Worm (Caenorhabditis elegans) whole organism, midembryonic: ENCODE results near the gene Y43C5A.7.

Experiments
- T22C8.4 ChIP-seq: fragments of 200-800 bp; sonication (Bioruptor generic); IDR thresholded peaks from 2 replicates; pipeline ENCODE4 v1.3.6; 2022; ENCODE audit warnings: missing genetic modification characterization, missing compliant biosample characterization
- cog-1 ChIP-seq: sonication (generic microtip); optimal IDR thresholded peaks from 2 replicates; lab custom pipeline; 2016; ENCODE audit warnings: missing genetic modification characterization, missing compliant biosample characterization
- flt-1 ChIP-seq: fragments of 200-800 bp; sonication (Bioruptor generic); IDR thresholded peaks from 2 replicates; pipeline ENCODE4 v1.3.6; 2022; ENCODE audit warnings: missing genetic modification characterization, missing compliant biosample characterization
- klf-2 ChIP-seq: fragments of 200-800 bp; sonication (Bioruptor generic); conservative IDR thresholded peaks from 2 replicates; pipeline ENCODE4 v1.3.6; 2022; ENCODE audit warnings: missing genetic modification reagents, missing genetic modification characterization, missing compliant biosample characterization
- med-1 ChIP-seq: sonication (generic microtip); optimal IDR thresholded peaks from 2 replicates; lab custom pipeline; 2017; ENCODE audit warnings: missing genetic modification characterization, mild to moderate bottlenecking, missing compliant biosample characterization, antibody characterized with exemption, missing genetic modification reagents; ENCODE audit not compliant: insufficient read depth
- ref-1 ChIP-seq: fragments of 200-800 bp; sonication (Bioruptor generic); conservative IDR thresholded peaks from 2 replicates; pipeline ENCODE4 v1.3.6; 2022; ENCODE audit warnings: missing genetic modification reagents, missing genetic modification characterization, missing compliant biosample characterization
- tab-1 ChIP-seq: fragments of 200-800 bp; sonication (Bioruptor generic); IDR thresholded peaks from 2 replicates; pipeline ENCODE4 v1.3.6; 2022; ENCODE audit warnings: missing genetic modification characterization, missing compliant biosample characterization
- ztf-23 ChIP-seq: fragments of 200-800 bp; sonication (Bioruptor generic); IDR thresholded peaks from 2 replicates; pipeline ENCODE4 v1.3.6; 2022; ENCODE audit warnings: missing genetic modification reagents, missing genetic modification characterization, missing compliant biosample characterization
- ztf-29 ChIP-seq: fragments of 200-800 bp; sonication (Bioruptor generic); IDR thresholded peaks from 2 replicates; pipeline ENCODE4 v1.3.6; 2022; ENCODE audit warnings: missing genetic modification reagents, missing genetic modification characterization, missing compliant biosample characterization

The Y43C5A.7 gene

DNA sequence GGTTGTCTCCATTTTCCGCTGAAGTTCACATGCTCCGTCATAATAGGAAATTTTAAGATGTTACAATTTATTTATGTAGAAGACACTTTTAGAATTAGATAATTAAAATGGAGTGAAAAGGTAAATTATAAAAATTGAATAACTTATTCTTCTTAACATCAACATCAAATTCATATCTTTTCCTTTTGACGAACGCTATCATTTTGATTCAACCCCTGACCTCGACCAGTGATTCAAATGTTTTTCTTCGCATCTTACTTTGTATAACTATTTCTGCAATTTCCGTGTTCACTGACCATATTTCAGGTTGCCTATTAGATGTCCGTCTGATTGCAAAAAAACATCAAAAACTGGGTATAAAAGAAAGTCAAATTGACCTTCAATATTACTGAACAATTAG, at the start of gene Y43C5A.7:
Y43C5A.7 (plus strand) TSS at position 301 of the 400 bp plus-strand sequence.
- no peak for TF ChIP-seq ztf-29 (GFP tag; lab: Robert Waterston, UW)
- TF ChIP-seq klf-2 (GFP tag; lab: Robert Waterston, UW) = no peak
- no peak for TF ChIP-seq tab-1 (GFP tag; lab: Robert Waterston, UW)
- TF ChIP-seq T22C8.4 = no peak
- no peak for TF ChIP-seq cog-1 (tag; lab: Kevin White, UChicago)
- no peak for TF ChIP-seq flt-1 (GFP tag; lab: Robert Waterston, UW)
- TF ChIP-seq ztf-23 (GFP tag; lab: Robert Waterston, UW) = no peak
- no peak for TF ChIP-seq med-1
- no peak for TF ChIP-seq ref-1 (GFP tag; lab: Robert Waterston, UW)

DNA sequence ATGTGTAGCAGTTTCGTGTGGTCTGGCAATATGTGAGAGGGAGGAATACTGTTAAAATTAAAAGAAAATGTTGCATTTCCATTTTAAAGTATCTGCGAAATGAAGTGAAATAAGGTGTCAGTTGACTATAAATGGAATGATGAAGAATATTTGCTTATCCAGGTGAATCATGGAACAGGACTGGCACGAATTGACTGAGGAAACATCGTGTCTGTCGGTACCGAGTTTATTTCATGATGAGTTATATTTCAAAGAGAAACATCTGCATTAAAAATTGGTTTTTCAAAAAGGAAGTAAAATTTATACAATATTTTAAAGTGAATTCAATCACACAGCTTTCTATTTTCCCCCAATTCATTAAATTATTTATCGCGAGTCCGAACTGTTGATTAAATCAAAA, 49.5 kb upstream of the Y43C5A.7 start, which contains the start of gene F01G10.6:
F01G10.6 (minus strand) TSS at position 101 of the 400 bp plus-strand sequence.
- no peak for TF ChIP-seq ztf-29 (GFP tag; lab: Robert Waterston, UW)
- no peak for TF ChIP-seq tab-1 (GFP tag; lab: Robert Waterston, UW)
- no peak for TF ChIP-seq ref-1 (GFP tag; lab: Robert Waterston, UW)
- no peak for TF ChIP-seq T22C8.4
- no peak for TF ChIP-seq cog-1 (tag; lab: Kevin White, UChicago)
- no peak for TF ChIP-seq ztf-23 (GFP tag; lab: Robert Waterston, UW)
- no peak for TF ChIP-seq klf-2 (GFP tag; lab: Robert Waterston, UW)

DNA sequence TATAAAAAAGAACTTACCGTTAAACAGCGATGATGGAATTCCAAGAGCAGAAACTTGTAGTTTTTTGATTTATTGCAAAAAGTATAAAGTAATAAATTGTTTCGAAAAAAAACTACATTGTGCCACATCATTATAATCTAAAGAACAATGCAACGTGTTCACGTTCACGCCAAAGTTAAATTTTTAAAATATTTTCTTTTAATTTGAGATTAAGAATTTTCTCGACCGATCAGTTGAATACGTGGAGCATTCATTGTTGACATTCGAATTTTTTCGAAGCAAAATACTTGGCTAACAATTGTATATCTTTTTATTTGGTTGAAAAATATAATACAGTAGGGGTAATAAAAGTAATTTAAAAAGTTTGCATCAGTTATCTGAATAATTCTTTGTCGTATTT, 46.1 kb upstream of the Y43C5A.7 start, which contains the start of gene F01G10.5:
F01G10.5 (minus strand) TSS at position 101 of the 400 bp plus-strand sequence.
- TF ChIP-seq tab-1 (GFP tag; lab: Robert Waterston, UW) (no peak), ztf-23 (GFP tag; lab: Robert Waterston, UW) (no peak), ref-1 (GFP tag; lab: Robert Waterston, UW) (no peak), flt-1 (GFP tag; lab: Robert Waterston, UW) (no peak), med-1 (no peak), ztf-29 (GFP tag; lab: Robert Waterston, UW) (no peak), T22C8.4 (no peak), cog-1 (tag; lab: Kevin White, UChicago) (no peak), klf-2 (GFP tag; lab: Robert Waterston, UW) (no peak)

DNA sequence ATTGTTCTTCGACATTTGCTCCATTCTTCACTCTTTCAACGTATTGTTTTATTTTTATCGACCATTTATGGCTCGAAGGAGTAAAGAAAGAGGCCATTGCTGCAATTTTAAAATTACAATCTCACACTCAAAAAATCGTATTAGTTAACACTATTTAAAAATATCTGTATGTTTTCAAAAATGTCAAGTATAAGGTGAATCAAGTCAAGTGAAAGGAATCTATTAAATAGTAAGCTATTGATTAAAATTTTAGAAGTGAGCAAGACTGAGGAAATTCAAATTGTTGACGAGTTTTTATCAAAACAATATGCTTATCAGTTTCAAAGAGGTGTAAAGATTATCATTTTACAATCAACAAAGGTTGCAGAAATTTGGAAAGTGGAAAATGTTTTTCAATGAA, 44.6 kb upstream of the Y43C5A.7 start, which contains the start of gene F01G10.4:
F01G10.4 (minus strand) TSS at position 101 of the 400 bp plus-strand sequence.
- TF ChIP-seq med-1 (no peak), cog-1 (tag; lab: Kevin White, UChicago) (no peak), klf-2 (GFP tag; lab: Robert Waterston, UW) (no peak), T22C8.4 (no peak), flt-1 (GFP tag; lab: Robert Waterston, UW) (no peak), ztf-23 (GFP tag; lab: Robert Waterston, UW) (no peak), tab-1 (GFP tag; lab: Robert Waterston, UW) (no peak), ref-1 (GFP tag; lab: Robert Waterston, UW) (no peak), ztf-29 (GFP tag; lab: Robert Waterston, UW) (no peak)

DNA sequence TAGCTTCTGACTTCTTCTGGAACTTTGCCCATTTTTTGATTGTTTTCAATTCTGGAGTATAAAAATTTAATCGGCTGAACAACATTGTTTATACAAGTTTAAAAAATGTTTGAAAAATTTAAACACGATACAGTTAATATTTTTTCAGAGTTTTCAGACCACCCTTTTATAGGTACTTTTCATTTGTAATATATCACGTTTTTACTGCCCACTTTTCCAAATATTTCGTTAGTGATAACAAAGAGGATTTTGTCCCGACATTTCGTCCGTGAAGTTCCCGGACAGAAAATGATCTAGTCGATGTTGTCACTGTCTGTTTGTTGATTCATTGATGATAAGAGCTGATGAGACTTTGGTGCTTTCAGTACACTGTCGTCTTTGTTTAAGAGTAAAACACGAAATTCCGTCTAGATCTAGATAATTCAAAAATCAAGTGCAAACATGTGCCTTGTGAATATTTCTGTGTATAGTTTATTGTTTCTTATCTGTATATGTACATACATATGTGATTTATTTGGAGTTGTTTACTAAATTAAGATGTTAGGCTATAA, 41.7 kb upstream of the Y43C5A.7 start, which contains the start of gene ech-9:
ech-9 (minus strand) TSS at position 51 of the 551 bp plus-strand sequence.
- TF ChIP-seq med-1 (no peak), ztf-23 (GFP tag; lab: Robert Waterston, UW) (no peak), klf-2 (GFP tag; lab: Robert Waterston, UW) (no peak), flt-1 (GFP tag; lab: Robert Waterston, UW) (no peak), ztf-29 (GFP tag; lab: Robert Waterston, UW) (no peak), T22C8.4 (no peak), ref-1 (GFP tag; lab: Robert Waterston, UW) (no peak), tab-1 (GFP tag; lab: Robert Waterston, UW) (no peak), cog-1 (tag; lab: Kevin White, UChicago) (no peak)

DNA sequence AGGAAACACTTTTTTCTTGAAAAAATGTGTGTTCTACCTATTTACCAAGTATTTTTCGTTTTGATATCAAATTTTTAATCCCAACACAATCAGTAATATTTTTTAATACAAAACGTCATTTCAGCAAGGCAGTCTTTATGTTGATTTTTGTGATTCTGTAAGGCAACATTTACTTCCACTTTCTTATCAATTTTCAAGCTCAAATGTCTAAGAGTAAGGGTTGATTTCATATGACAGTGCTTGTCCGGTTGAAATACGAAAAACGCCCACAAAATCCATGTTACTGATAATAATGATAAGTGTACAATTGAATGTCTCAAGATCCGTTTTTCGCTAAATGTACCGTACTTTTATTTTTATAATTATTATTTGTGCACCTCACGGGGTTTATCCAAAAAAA, 41.0 kb upstream of the Y43C5A.7 start:
- TF ChIP-seq ztf-23 (GFP tag; lab: Robert Waterston, UW) (no peak), T22C8.4 (no peak), ref-1 (GFP tag; lab: Robert Waterston, UW) (no peak), ztf-29 (GFP tag; lab: Robert Waterston, UW) (no peak), med-1 (no peak), cog-1 (tag; lab: Kevin White, UChicago) (no peak), tab-1 (GFP tag; lab: Robert Waterston, UW) (no peak), flt-1 (GFP tag; lab: Robert Waterston, UW) (no peak), klf-2 (GFP tag; lab: Robert Waterston, UW) (no peak)

DNA sequence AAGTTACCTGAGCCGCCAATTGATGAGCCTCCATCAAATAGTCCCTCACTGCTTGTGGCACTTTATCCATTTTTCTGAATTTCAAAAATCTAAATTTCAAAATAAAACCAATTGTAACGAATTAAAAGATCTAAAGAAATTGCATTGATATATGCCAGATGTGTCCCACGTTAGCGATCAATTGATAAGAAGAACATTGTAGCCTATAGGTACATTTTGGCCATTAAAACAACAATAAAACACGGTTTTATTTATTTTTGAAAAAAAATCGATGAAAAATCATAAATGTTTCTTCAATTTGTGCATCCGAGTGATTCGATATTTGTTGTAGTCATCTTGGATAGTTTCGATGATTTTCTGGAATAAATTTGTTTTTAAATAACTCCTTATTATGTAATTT, 38.0 kb upstream of the Y43C5A.7 start, which contains the start of gene ech-8:
ech-8 (minus strand) TSS at position 132 of the 400 bp plus-strand sequence.
- TF ChIP-seq tab-1 (GFP tag; lab: Robert Waterston, UW) (no peak), flt-1 (GFP tag; lab: Robert Waterston, UW) (no peak), ref-1 (GFP tag; lab: Robert Waterston, UW) (no peak), cog-1 (tag; lab: Kevin White, UChicago) (no peak), ztf-29 (GFP tag; lab: Robert Waterston, UW) (no peak), ztf-23 (GFP tag; lab: Robert Waterston, UW) (no peak), med-1 (no peak), klf-2 (GFP tag; lab: Robert Waterston, UW) (no peak), T22C8.4 (no peak)

DNA sequence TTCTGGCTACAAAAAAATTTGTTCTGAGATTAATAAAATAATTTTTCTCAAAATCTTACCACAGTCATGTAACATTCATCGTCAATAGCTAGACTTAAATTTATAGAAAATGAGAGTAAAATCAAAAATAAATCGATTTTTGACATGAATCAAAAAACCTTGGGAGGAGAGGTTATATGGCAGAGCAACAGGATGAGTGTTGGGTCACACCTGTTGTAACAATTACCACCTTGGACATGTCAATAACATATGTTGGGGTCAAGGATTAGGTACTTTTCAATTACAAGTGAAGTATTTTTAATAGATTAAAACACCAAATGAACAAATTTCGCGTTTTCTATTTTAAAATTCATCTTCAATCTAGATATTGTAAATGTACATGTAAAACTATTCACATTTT, 35.4 kb upstream of the Y43C5A.7 start, which contains the start of gene lipl-7:
lipl-7 (minus strand) TSS at position 165 of the 400 bp plus-strand sequence.
- no peak for TF ChIP-seq cog-1 (tag; lab: Kevin White, UChicago)
- no peak for TF ChIP-seq flt-1 (GFP tag; lab: Robert Waterston, UW)
- TF ChIP-seq ztf-29 (GFP tag; lab: Robert Waterston, UW) = no peak
- TF ChIP-seq klf-2 (GFP tag; lab: Robert Waterston, UW) = no peak
- no peak for TF ChIP-seq ztf-23 (GFP tag; lab: Robert Waterston, UW)
- no peak for TF ChIP-seq T22C8.4
- no peak for TF ChIP-seq tab-1 (GFP tag; lab: Robert Waterston, UW)
- no peak for TF ChIP-seq ref-1 (GFP tag; lab: Robert Waterston, UW)
- no peak for TF ChIP-seq med-1
